Worm (Caenorhabditis elegans) whole organism, late embryonic: Measurements from ENCODE around the gene F54F11.1.

Experiments
- C08G9.2 ChIP-seq: sonication (generic microtip); optimal IDR thresholded peaks from 2 replicates; lab custom pipeline; 2016; ENCODE audit warnings: mild to moderate bottlenecking, missing genetic modification characterization, moderate library complexity, missing compliant biosample characterization
- ceh-14 ChIP-seq: sonication (generic microtip); optimal IDR thresholded peaks from 2 replicates; lab custom pipeline; 2016; ENCODE audit warnings: missing genotype, missing genetic modification characterization, missing compliant biosample characterization
- fax-1 ChIP-seq: sonication (generic microtip); optimal IDR thresholded peaks from 2 replicates; lab custom pipeline; 2016; ENCODE audit warnings: missing genotype, missing genetic modification characterization, missing compliant biosample characterization
- fkh-6 ChIP-seq: sonication (generic microtip); optimal IDR thresholded peaks from 2 replicates; lab custom pipeline; 2016; ENCODE audit warnings: missing genetic modification characterization, missing compliant biosample characterization
- lim-6 ChIP-seq: sonication (generic microtip); optimal IDR thresholded peaks from 2 replicates; lab custom pipeline; 2016; ENCODE audit warnings: missing genetic modification characterization, missing compliant biosample characterization
- pha-4 ChIP-seq: fragments of 150-350 bp; optimal IDR thresholded peaks from 2 replicates; lab custom pipeline; 2018; ENCODE audit warnings: missing biosample characterization, missing genetic modification reagents, missing genetic modification characterization
- pqm-1 ChIP-seq: sonication (generic microtip); optimal IDR thresholded peaks from 2 replicates; lab custom pipeline; 2016; ENCODE audit warnings: missing genetic modification characterization, missing compliant biosample characterization
- unc-86 ChIP-seq: sonication (generic microtip); optimal IDR thresholded peaks from 2 replicates; lab custom pipeline; 2016; ENCODE audit warnings: missing genetic modification characterization, missing compliant biosample characterization

DNA sequence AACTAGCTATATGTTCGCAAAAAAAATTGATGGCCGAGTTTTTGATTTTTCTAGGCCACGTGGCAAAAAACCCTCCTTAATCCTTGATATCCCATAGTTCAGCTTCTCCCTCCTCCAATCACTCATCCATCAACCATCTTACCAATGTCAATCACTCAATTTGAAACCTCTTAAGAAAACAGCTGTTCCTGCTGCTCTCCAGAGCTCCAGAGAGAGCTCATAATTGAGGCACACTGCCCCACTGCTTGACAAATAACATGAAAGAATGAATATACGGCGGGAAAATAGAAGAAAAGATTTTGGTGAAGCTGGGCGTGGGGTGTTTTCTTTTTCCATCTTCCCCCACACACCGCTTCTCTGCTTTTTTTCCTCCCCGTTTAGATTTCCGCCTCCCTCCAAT lies 3.2 kb upstream of the F54F11.1 start:
- TF ChIP-seq pha-4 (no peak), ceh-14 (tag; lab: Kevin White, UChicago) (no peak), fkh-6 (no peak), lim-6 (no peak), fax-1 (tag; lab: Kevin White, UChicago) (no peak), unc-86 (no peak), C08G9.2 (no peak), pqm-1 (no peak)
